Fruit fly (Drosophila melanogaster) whole organism, embryonic: ENCODE measurements around the gene CG3513.
A peak's percentile ranks its signal among the peaks of the same experiment; 100 is the strongest.

Experiments used
- CG10366 ChIP-seq: fragments of 200-800 bp; sonication (Bioruptor generic); IDR thresholded peaks from 2 replicates; pipeline ENCODE4 v1.3.6; 2022; ENCODE audit warnings: missing biosample characterization, missing genetic modification characterization
- CG10565 ChIP-seq: fragments of 200-800 bp; sonication (Bioruptor generic); optimal IDR thresholded peaks from 3 replicates; lab custom pipeline; 2016; ENCODE audit warnings: missing biosample characterization, mild to moderate bottlenecking, missing genetic modification characterization
- CG10654 ChIP-seq: fragments of 200-800 bp; sonication (Bioruptor generic); optimal IDR thresholded peaks from 2 replicates; lab custom pipeline; 2016; ENCODE audit warnings: missing biosample characterization, missing genetic modification characterization
- CG13287 ChIP-seq: fragments of 200-800 bp; sonication (Bioruptor generic); IDR thresholded peaks from 2 replicates; pipeline ENCODE4 v1.3.6; 2022; ENCODE audit warnings: missing biosample characterization, missing genetic modification characterization; ENCODE audit not compliant: partially characterized antibody
- CG13775 ChIP-seq: fragments of 200-800 bp; sonication (Bioruptor generic); optimal IDR thresholded peaks from 3 replicates; lab custom pipeline; 2017; ENCODE audit warnings: missing biosample characterization, mild to moderate bottlenecking, missing genetic modification characterization
- CG14860 ChIP-seq: fragments of 200-800 bp; sonication (Bioruptor generic); IDR thresholded peaks from 3 replicates; pipeline ENCODE4 v1.3.6; 2022; ENCODE audit warnings: missing biosample characterization, missing genetic modification characterization; ENCODE audit not compliant: partially characterized antibody
- CG1529 ChIP-seq: fragments of 200-800 bp; sonication (Bioruptor generic); optimal IDR thresholded peaks from 3 replicates; lab custom pipeline; 2018; ENCODE audit warnings: missing biosample characterization, missing genetic modification characterization
- CG15479 ChIP-seq: fragments of 200-800 bp; sonication (Bioruptor generic); optimal IDR thresholded peaks from 3 replicates; lab custom pipeline; 2019; ENCODE audit warnings: missing biosample characterization, mild to moderate bottlenecking, missing genetic modification characterization, moderate library complexity
- CG15514 ChIP-seq: fragments of 200-800 bp; sonication (Bioruptor generic); optimal IDR thresholded peaks from 3 replicates; lab custom pipeline; 2017; ENCODE audit warnings: missing biosample characterization, missing genetic modification characterization, mild to moderate bottlenecking, moderate library complexity, missing genetic modification reagents
- CG15601 ChIP-seq: fragments of 200-800 bp; sonication (Bioruptor generic); optimal IDR thresholded peaks from 3 replicates; lab custom pipeline; 2019; ENCODE audit warnings: missing biosample characterization, mild to moderate bottlenecking, missing genetic modification characterization, moderate library complexity
- CG17802 ChIP-seq: fragments of 200-800 bp; sonication (Bioruptor generic); optimal IDR thresholded peaks from 2 replicates; lab custom pipeline; 2018; ENCODE audit warnings: missing biosample characterization, mild to moderate bottlenecking, missing genetic modification characterization, moderate library complexity
- CG1792 ChIP-seq: fragments of 200-800 bp; sonication (Bioruptor generic); optimal IDR thresholded peaks from 2 replicates; lab custom pipeline; 2016; ENCODE audit warnings: missing biosample characterization, missing genetic modification characterization
- CG18619 ChIP-seq: fragments of 200-800 bp; sonication (Bioruptor generic); optimal IDR thresholded peaks from 3 replicates; lab custom pipeline; 2017; ENCODE audit warnings: missing biosample characterization, mild to moderate bottlenecking, missing genetic modification characterization
- CG18764 ChIP-seq: fragments of 200-800 bp; sonication (Bioruptor generic); optimal IDR thresholded peaks from 3 replicates; lab custom pipeline; 2016; ENCODE audit warnings: missing biosample characterization, missing genetic modification characterization
- CG2678 ChIP-seq: fragments of 200-800 bp; sonication (Bioruptor generic); optimal IDR thresholded peaks from 3 replicates; lab custom pipeline; 2019; ENCODE audit warnings: missing biosample characterization, mild to moderate bottlenecking, missing genetic modification characterization, moderate library complexity
- CG34376 ChIP-seq: fragments of 200-800 bp; sonication (Bioruptor generic); optimal IDR thresholded peaks from 2 replicates; lab custom pipeline; 2018; ENCODE audit warnings: missing biosample characterization, mild to moderate bottlenecking, missing genetic modification characterization
- CG5953 ChIP-seq: fragments of 200-800 bp; sonication (Bioruptor generic); IDR thresholded peaks from 2 replicates; pipeline ENCODE4 v1.3.6; 2022; ENCODE audit warnings: missing biosample characterization, missing genetic modification characterization
- CG7372 ChIP-seq: fragments of 200-800 bp; sonication (Bioruptor generic); IDR thresholded peaks from 2 replicates; pipeline ENCODE4 v1.3.6; 2022; ENCODE audit warnings: missing biosample characterization, missing genetic modification characterization
- CG8359 ChIP-seq: fragments of 200-800 bp; sonication (Bioruptor generic); optimal IDR thresholded peaks from 2 replicates; lab custom pipeline; 2017; ENCODE audit warnings: missing biosample characterization, mild to moderate bottlenecking, missing genetic modification characterization, borderline replicate concordance
- CG8388 ChIP-seq: fragments of 200-800 bp; sonication (Bioruptor generic); optimal IDR thresholded peaks from 2 replicates; lab custom pipeline; 2019; ENCODE audit warnings: missing biosample characterization, mild to moderate bottlenecking, missing genetic modification characterization, moderate library complexity
- CG8944 ChIP-seq: fragments of 200-800 bp; sonication (Bioruptor generic); optimal IDR thresholded peaks from 3 replicates; lab custom pipeline; 2016; ENCODE audit warnings: missing biosample characterization, missing genetic modification characterization
- CG9932 ChIP-seq: fragments of 200-800 bp; sonication (Bioruptor generic); IDR thresholded peaks from 2 replicates; pipeline ENCODE4 v1.3.6; 2022; ENCODE audit warnings: missing biosample characterization, missing genetic modification characterization
- D ChIP-seq, 2 experiments: fragments of 200-800 bp in 1 of 2; fragments of >200 bp in 1 of 2; sonication (Bioruptor generic) in 1 of 2; optimal IDR thresholded peaks; 2 replicates in 1 of 2; 3 replicates in 1 of 2; lab custom pipeline; 2017; ENCODE audit warnings: mild to moderate bottlenecking in 1 of 2, missing biosample characterization in 1 of 2, missing genetic modification characterization in 1 of 2, missing genetic modification reagents in 1 of 2
- Dad ChIP-seq: fragments of 200-800 bp; sonication (Bioruptor generic); optimal IDR thresholded peaks from 3 replicates; lab custom pipeline; 2016; ENCODE audit warnings: missing biosample characterization, missing genetic modification characterization
- Ets97D ChIP-seq: fragments of 200-800 bp; sonication (Bioruptor generic); optimal IDR thresholded peaks from 3 replicates; lab custom pipeline; 2016; ENCODE audit warnings: missing biosample characterization, missing genetic modification characterization
- Gsc ChIP-seq: fragments of 200-800 bp; sonication (Bioruptor generic); IDR thresholded peaks from 2 replicates; pipeline ENCODE4 v1.3.6; 2022; ENCODE audit warnings: missing biosample characterization, missing genetic modification characterization
- HmgD ChIP-seq: fragments of 200-800 bp; sonication (Bioruptor generic); optimal IDR thresholded peaks from 3 replicates; lab custom pipeline; 2016; ENCODE audit warnings: missing biosample characterization, missing genetic modification characterization
- MTF-1 ChIP-seq: fragments of 200-800 bp; sonication (Bioruptor generic); optimal IDR thresholded peaks from 2 replicates; lab custom pipeline; 2018; ENCODE audit warnings: missing biosample characterization, mild to moderate bottlenecking, missing genetic modification characterization, borderline replicate concordance
- Meics ChIP-seq: fragments of 200-800 bp; sonication (Bioruptor generic); optimal IDR thresholded peaks from 2 replicates; lab custom pipeline; 2017; ENCODE audit warnings: missing biosample characterization, mild to moderate bottlenecking, missing genetic modification characterization
- Oli ChIP-seq: fragments of 200-800 bp; sonication (Bioruptor generic); optimal IDR thresholded peaks from 2 replicates; lab custom pipeline; 2018; ENCODE audit warnings: missing biosample characterization, mild to moderate bottlenecking, missing genetic modification characterization, moderate library complexity
- Opbp ChIP-seq: fragments of 200-800 bp; sonication (Bioruptor generic); IDR thresholded peaks from 3 replicates; pipeline ENCODE4 v1.3.6; 2022; ENCODE audit warnings: missing biosample characterization, missing genetic modification characterization; ENCODE audit not compliant: partially characterized antibody
- Stat92E ChIP-seq, 3 experiments: fragments of >200 bp in 2 of 3; fragments of 200-800 bp in 1 of 3; sonication (Bioruptor generic) in 1 of 3; optimal IDR thresholded peaks; 2 replicates each; lab custom pipeline; 2017 to 2019; ENCODE audit warnings: missing biosample characterization in 3 of 3, missing genetic modification characterization in 3 of 3, mild to moderate bottlenecking in 1 of 3, moderate library complexity in 1 of 3
- Tbp ChIP-seq: fragments of >200 bp; optimal IDR thresholded peaks from 2 replicates; lab custom pipeline; 2018; ENCODE audit warnings: missing biosample characterization, missing genetic modification characterization
- Vsx1 ChIP-seq: fragments of 200-800 bp; sonication (Bioruptor generic); optimal IDR thresholded peaks from 2 replicates; lab custom pipeline; 2017; ENCODE audit warnings: missing biosample characterization, mild to moderate bottlenecking, missing genetic modification characterization, missing genetic modification reagents
- Xrp1 ChIP-seq: fragments of 200-800 bp; sonication (Bioruptor generic); IDR thresholded peaks from 2 replicates; pipeline ENCODE4 v1.3.6; 2022; ENCODE audit warnings: missing biosample characterization, missing genetic modification characterization
- cas ChIP-seq: fragments of 200-800 bp; sonication (Bioruptor generic); IDR thresholded peaks from 2 replicates; pipeline ENCODE4 v1.3.6; 2022; ENCODE audit warnings: missing biosample characterization, missing genetic modification characterization
- esg ChIP-seq: fragments of 200-800 bp; sonication (Bioruptor generic); conservative IDR thresholded peaks from 2 replicates; pipeline ENCODE4 v1.3.6; 2022; ENCODE audit warnings: missing biosample characterization, missing genetic modification characterization
- ham ChIP-seq: fragments of 200-800 bp; sonication (Bioruptor generic); IDR thresholded peaks from 2 replicates; pipeline ENCODE4 v1.3.6; 2022; ENCODE audit warnings: missing biosample characterization, missing genetic modification characterization
- hbn ChIP-seq: fragments of 200-800 bp; sonication (Bioruptor generic); IDR thresholded peaks from 2 replicates; pipeline ENCODE4 v1.3.6; 2022; ENCODE audit warnings: missing biosample characterization, missing genetic modification characterization; ENCODE audit not compliant: partially characterized antibody
- kay ChIP-seq: fragments of 200-800 bp; sonication (Bioruptor generic); optimal IDR thresholded peaks from 2 replicates; lab custom pipeline; 2016; ENCODE audit warnings: missing biosample characterization, missing genetic modification characterization
- lbe ChIP-seq: fragments of 200-800 bp; sonication (Bioruptor generic); optimal IDR thresholded peaks from 2 replicates; lab custom pipeline; 2016; ENCODE audit warnings: missing biosample characterization, mild to moderate bottlenecking, missing genetic modification characterization
- nau ChIP-seq: fragments of 200-800 bp; sonication (Bioruptor generic); optimal IDR thresholded peaks from 3 replicates; lab custom pipeline; 2017; ENCODE audit warnings: missing biosample characterization, mild to moderate bottlenecking, missing genetic modification characterization, missing genetic modification reagents
- nerfin-2 ChIP-seq: fragments of 200-800 bp; sonication (Bioruptor generic); IDR thresholded peaks from 2 replicates; pipeline ENCODE4 v1.3.6; 2022; ENCODE audit warnings: missing biosample characterization, missing genetic modification characterization; ENCODE audit not compliant: partially characterized antibody
- pho ChIP-seq: fragments of 200-800 bp; sonication (Bioruptor generic); optimal IDR thresholded peaks from 2 replicates; lab custom pipeline; 2016; ENCODE audit warnings: missing biosample characterization, missing genetic modification characterization
- pnt ChIP-seq: fragments of 200-800 bp; sonication (Bioruptor generic); optimal IDR thresholded peaks from 3 replicates; lab custom pipeline; 2016; ENCODE audit warnings: missing biosample characterization, missing genetic modification characterization
- run ChIP-seq: fragments of 200-800 bp; sonication (Bioruptor generic); optimal IDR thresholded peaks from 3 replicates; lab custom pipeline; 2018; ENCODE audit warnings: missing biosample characterization, mild to moderate bottlenecking, missing genetic modification characterization
- slbo ChIP-seq: fragments of 200-800 bp; sonication (Bioruptor generic); IDR thresholded peaks from 2 replicates; pipeline ENCODE4 v1.3.6; 2022; ENCODE audit warnings: missing biosample characterization, missing genetic modification characterization
- unc-4 ChIP-seq: fragments of 200-800 bp; sonication (Bioruptor generic); IDR thresholded peaks from 2 replicates; pipeline ENCODE4 v1.3.6; 2022; ENCODE audit warnings: missing biosample characterization, missing genetic modification characterization; ENCODE audit not compliant: partially characterized antibody
- z ChIP-seq: fragments of 200-800 bp; sonication (Bioruptor generic); IDR thresholded peaks from 3 replicates; pipeline ENCODE4 v1.3.6; 2022; ENCODE audit warnings: missing biosample characterization, missing genetic modification characterization

Gene CG3513

DNA sequence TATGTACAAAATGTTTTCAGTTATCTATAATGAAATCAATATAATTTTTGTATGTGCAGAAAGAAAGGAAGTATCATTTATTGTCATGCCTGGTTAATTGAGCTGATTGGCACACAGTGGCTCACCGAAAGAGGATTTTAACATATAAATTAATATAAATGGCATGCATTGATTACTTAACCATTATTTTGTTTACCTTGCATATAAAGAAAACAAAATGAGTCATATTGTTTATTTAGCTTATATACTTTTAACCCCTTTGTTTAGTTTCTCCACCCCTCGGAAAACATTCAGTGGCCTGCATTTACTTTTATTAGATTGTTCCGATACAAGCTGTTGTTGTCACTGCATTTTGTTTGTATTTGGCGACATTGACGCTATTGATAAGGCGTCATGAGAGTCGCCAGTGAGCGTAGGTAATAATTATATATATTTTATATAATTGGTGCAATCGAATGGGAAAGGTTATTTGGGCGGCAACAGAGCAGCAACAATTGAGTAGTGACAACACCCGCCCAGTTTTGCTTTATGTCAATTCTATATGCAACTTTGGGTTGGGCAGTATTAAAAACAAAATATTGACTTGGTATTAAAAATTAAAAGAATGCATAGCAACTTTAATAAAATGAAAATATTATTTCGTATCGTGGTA is 45.3 kb downstream of the CG3513 start:
- TF ChIP-seq CG8359 (GFP tag; lab: Kevin White, UChicago) = no peak
- TF ChIP-seq CG8944 (GFP tag; lab: Kevin White, UChicago) = no peak
- no peak for TF ChIP-seq CG13775
- TF ChIP-seq pho (GFP tag; lab: Kevin White, UChicago) = no peak
- TF ChIP-seq CG8388 (GFP tag; lab: Kevin White, UChicago) = no peak
- TF ChIP-seq esg = no peak
- no peak for TF ChIP-seq Opbp (GFP tag; lab: Robert Waterston, UW)
- no peak for TF ChIP-seq D (optimal IDR thresholded peaks at IDR 0.05; lab: Kevin White, UChicago)
- peak; percentile 19 for TF ChIP-seq D (GFP tag; optimal IDR thresholded peaks at IDR 0.05; lab: Kevin White, UChicago)
- TF ChIP-seq hbn = no peak
- TF ChIP-seq CG18619 (GFP tag; lab: Kevin White, UChicago) = no peak
- TF ChIP-seq CG2678 (tag; lab: Kevin White, UChicago) = peak; percentile 29
- no peak for TF ChIP-seq Ets97D (GFP tag; lab: Kevin White, UChicago)
- TF ChIP-seq CG5953 = no peak
- TF ChIP-seq Xrp1 = 0 out of 2 replicates have a peak, but pooled peaks have one; percentile 30
- TF ChIP-seq CG17802 (tag; lab: Kevin White, UChicago) = no peak
- no peak for TF ChIP-seq z (GFP tag; lab: Robert Waterston, UW)
- TF ChIP-seq CG10366 = no peak
- no peak for TF ChIP-seq CG7372 (GFP tag; lab: Robert Waterston, UW)
- no peak for TF ChIP-seq CG18764
- no peak for TF ChIP-seq cas (GFP tag; lab: Robert Waterston, UW)
- TF ChIP-seq Oli (tag; lab: Kevin White, UChicago) = no peak
- TF ChIP-seq pnt = no peak
- TF ChIP-seq Vsx1 (GFP tag; lab: Kevin White, UChicago) = peak; percentile 34
- TF ChIP-seq CG34376 = no peak
- TF ChIP-seq Tbp = no peak
- no peak for TF ChIP-seq unc-4 (GFP tag; lab: Robert Waterston, UW)
- no peak for TF ChIP-seq nerfin-2 (GFP tag; lab: Robert Waterston, UW)
- no peak for TF ChIP-seq CG13287 (GFP tag; lab: Robert Waterston, UW)
- no peak for TF ChIP-seq CG15514 (GFP tag; lab: Kevin White, UChicago)
- no peak for TF ChIP-seq MTF-1
- no peak for TF ChIP-seq CG10565 (GFP tag; lab: Kevin White, UChicago)
- TF ChIP-seq Meics (GFP tag; lab: Kevin White, UChicago) = no peak
- no peak for TF ChIP-seq run (tag; lab: Kevin White, UChicago)
- TF ChIP-seq CG9932 (GFP tag; lab: Robert Waterston, UW) = no peak
- peak; percentile 16 for TF ChIP-seq lbe (GFP tag; lab: Kevin White, UChicago)
- no peak for TF ChIP-seq CG14860 (GFP tag; lab: Robert Waterston, UW)
- TF ChIP-seq Gsc (GFP tag; lab: Robert Waterston, UW) = no peak
- TF ChIP-seq nau (GFP tag; lab: Kevin White, UChicago) = no peak
- peak; percentile 60 for TF ChIP-seq CG15601 (tag; lab: Kevin White, UChicago)
- peak; percentile 43 for TF ChIP-seq CG1529 (GFP tag; lab: Kevin White, UChicago)
- no peak for TF ChIP-seq Dad (GFP tag; lab: Kevin White, UChicago)
- TF ChIP-seq CG15479 (GFP tag; lab: Kevin White, UChicago) = no peak
- TF ChIP-seq CG10654 = no peak
- TF ChIP-seq slbo (GFP tag; lab: Robert Waterston, UW) = no peak
- TF ChIP-seq CG1792 (GFP tag; lab: Kevin White, UChicago) = no peak
- no peak for TF ChIP-seq Stat92E (GFP tag; optimal IDR thresholded peaks at IDR 0.05; lab: Kevin White, UChicago)
- no peak for TF ChIP-seq HmgD
- TF ChIP-seq kay = no peak
- TF ChIP-seq ham (GFP tag; lab: Robert Waterston, UW) = no peak
